Fruit fly (Drosophila melanogaster) Kc167 (cell line): Measurements from ENCODE around the gene Smr.

Experiments used
- Myc ChIP-seq: fragments of >200 bp; optimal IDR thresholded peaks from 2 replicates; lab custom pipeline; 2017; ENCODE audit warnings: missing external identifiers
- Sin3A ChIP-seq: fragments of >200 bp; optimal IDR thresholded peaks from 2 replicates; lab custom pipeline; 2018; ENCODE audit warnings: missing external identifiers
- h ChIP-seq: fragments of >200 bp; optimal IDR thresholded peaks from 3 replicates; lab custom pipeline; 2018; ENCODE audit warnings: missing external identifiers
- insv ChIP-seq: fragments of >200 bp; optimal IDR thresholded peaks from 3 replicates; lab custom pipeline; 2018; ENCODE audit warnings: missing external identifiers
- psq ChIP-seq: fragments of >200 bp; optimal IDR thresholded peaks from 2 replicates; lab custom pipeline; 2017; ENCODE audit warnings: missing external identifiers
- ttk ChIP-seq: sonication (Bioruptor generic); optimal IDR thresholded peaks from 2 replicates; lab custom pipeline; 2017; ENCODE audit warnings: missing external identifiers

The Smr gene

dm6 chrX:12721111-12721869 lies 21.1 kb downstream of the Smr start:
- TF ChIP-seq psq (lab: Kevin White, UChicago) (no peak), h (no peak), ttk (lab: Kevin White, UChicago) (no peak), Sin3A (lab: Kevin White, UChicago) (no peak), Myc (no peak), insv (lab: Kevin White, UChicago) (no peak)

- TF ChIP-seq Sin3A (lab: Kevin White, UChicago) = no peak
- TF ChIP-seq insv (lab: Kevin White, UChicago) = no peak
- no peak for TF ChIP-seq psq (lab: Kevin White, UChicago)
- TF ChIP-seq ttk (lab: Kevin White, UChicago) = no peak
- TF ChIP-seq h = no peak
- TF ChIP-seq Myc = no peak
Measured at dm6 chrX:12719940-12720355, 22.5 kb downstream of the Smr start.

dm6 chrX:12719152-12719779 lies 23.2 kb downstream of the Smr start:
- TF ChIP-seq Myc = no peak
- TF ChIP-seq ttk (lab: Kevin White, UChicago) = no peak
- no peak for TF ChIP-seq psq (lab: Kevin White, UChicago)
- no peak for TF ChIP-seq insv (lab: Kevin White, UChicago)
- TF ChIP-seq h = no peak
- TF ChIP-seq Sin3A (lab: Kevin White, UChicago) = no peak

dm6 chrX:12718625-12719024 lies 23.8 kb downstream of the Smr start:
- TF ChIP-seq psq (lab: Kevin White, UChicago) = no peak

- TF ChIP-seq Myc = no peak
- no peak for TF ChIP-seq h
- TF ChIP-seq insv (lab: Kevin White, UChicago) = no peak
- TF ChIP-seq ttk (lab: Kevin White, UChicago) = no peak
- TF ChIP-seq Sin3A (lab: Kevin White, UChicago) = no peak
- no peak for TF ChIP-seq psq (lab: Kevin White, UChicago)
Measured at dm6 chrX:12708306-12708705, 34.1 kb downstream of the Smr start.

- no peak for TF ChIP-seq ttk (lab: Kevin White, UChicago)
Measured at dm6 chrX:12705554-12705953, 36.9 kb downstream of the Smr start, which contains the start of gene CG15725. TSS of gene CG15725 (plus strand) at chrX:12705854.

- TF ChIP-seq Myc (no peak), h (no peak), insv (lab: Kevin White, UChicago) (no peak), Sin3A (lab: Kevin White, UChicago) (no peak), ttk (lab: Kevin White, UChicago) (no peak), psq (lab: Kevin White, UChicago) (no peak)
Measured at dm6 chrX:12699095-12699750, 43.2 kb downstream of the Smr start.

- TF ChIP-seq ttk (lab: Kevin White, UChicago) (no peak), psq (lab: Kevin White, UChicago) (no peak), insv (lab: Kevin White, UChicago) (no peak), Sin3A (lab: Kevin White, UChicago) (no peak), h (no peak), Myc (no peak)
Measured at dm6 chrX:12682403-12682958, 59.9 kb downstream of the Smr start.

- TF ChIP-seq Myc (no peak), ttk (lab: Kevin White, UChicago) (no peak), psq (lab: Kevin White, UChicago) (no peak), h (no peak), insv (lab: Kevin White, UChicago) (no peak), Sin3A (lab: Kevin White, UChicago) (no peak)
Measured at dm6 chrX:12676554-12677336, 65.7 kb downstream of the Smr start.

- TF ChIP-seq Sin3A (lab: Kevin White, UChicago) = no peak
Measured at dm6 chrX:12675798-12676553, 66.4 kb downstream of the Smr start.

dm6 chrX:12675284-12675683 lies 67.1 kb downstream of the Smr start:
- TF ChIP-seq Sin3A (lab: Kevin White, UChicago) (no peak), ttk (lab: Kevin White, UChicago) (no peak), Myc (no peak), insv (lab: Kevin White, UChicago) (no peak)
